Fruit fly (Drosophila melanogaster) whole organism: ENCODE results near the gene CG9471.

ENCODE experiments used
- CG8478 ChIP-seq: fragments of >200 bp; optimal IDR thresholded peaks from 2 replicates; lab custom pipeline; 2018; ENCODE audit warnings: inconsistent platforms
- Dll ChIP-seq: fragments of >200 bp; optimal IDR thresholded peaks from 2 replicates; lab custom pipeline; 2017
- EcR ChIP-seq, 2 experiments: fragments of >200 bp; optimal IDR thresholded peaks; 2 replicates each; lab custom pipeline; 2017; ENCODE audit warnings: missing biosample characterization in 2 of 2, missing genetic modification characterization in 2 of 2, missing genetic modification reagents in 2 of 2
- pan ChIP-seq: fragments of >200 bp; optimal IDR thresholded peaks from 2 replicates; lab custom pipeline; 2017
- psq ChIP-seq: fragments of >200 bp; optimal IDR thresholded peaks from 2 replicates; lab custom pipeline; 2017
- usp ChIP-seq: fragments of >200 bp; optimal IDR thresholded peaks from 2 replicates; lab custom pipeline; 2017; ENCODE audit warnings: missing biosample characterization, missing genetic modification characterization, mixed read lengths

The CG9471 gene

DNA sequence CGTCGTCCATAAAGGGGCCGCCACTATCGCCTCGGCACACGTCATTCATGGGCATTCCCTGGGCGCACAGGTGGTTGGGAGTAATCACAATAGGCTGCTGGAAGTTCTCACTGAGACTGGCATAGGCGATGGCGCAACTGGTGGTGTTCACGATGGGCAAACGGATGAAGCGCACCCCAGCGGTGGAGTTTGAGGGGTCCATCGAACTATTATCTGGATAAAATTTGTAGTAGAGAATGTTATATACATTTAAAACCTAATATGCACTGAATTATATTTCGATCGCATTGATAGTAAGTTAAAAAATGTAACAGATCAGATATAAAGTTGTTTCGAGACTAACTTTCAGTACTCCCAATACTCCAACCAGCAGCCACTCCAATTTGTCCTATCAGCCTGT, 28.1 kb downstream of the CG9471 start, which contains the start of gene CG31415:
CG31415 (plus strand) TSS at position 301 of the 400 bp plus-strand sequence.
- TF ChIP-seq EcR (GFP tag; optimal IDR thresholded peaks at IDR 0.05; lab: Kevin White, UChicago) (no peak), Dll (lab: Kevin White, UChicago) (no peak), CG8478 (lab: Kevin White, UChicago) (no peak), usp (no peak), psq (lab: Kevin White, UChicago) (no peak), pan (lab: Kevin White, UChicago) (no peak)

DNA sequence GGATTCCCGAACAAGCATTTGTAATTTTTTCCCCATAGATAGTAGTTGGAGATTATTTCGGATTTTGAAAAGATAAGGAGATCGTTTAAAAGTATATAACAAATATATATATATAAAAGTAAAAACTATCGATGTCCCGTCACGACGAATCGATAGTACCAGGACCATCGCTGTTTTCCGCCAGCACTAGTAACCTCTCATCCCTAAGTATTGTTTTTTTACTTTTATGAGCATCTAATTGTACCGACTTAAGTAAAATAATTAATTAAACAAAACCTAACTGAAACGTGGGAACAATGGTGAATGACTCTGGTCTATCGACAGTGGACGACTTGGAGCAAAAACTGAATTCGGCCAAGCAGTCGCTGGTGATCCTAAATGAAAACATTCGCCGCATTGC, 30.6 kb downstream of the CG9471 start, which contains the start of gene Pnn:
Pnn (plus strand) TSS at position 187 of the 400 bp plus-strand sequence.
- no peak for TF ChIP-seq psq (lab: Kevin White, UChicago)
- TF ChIP-seq EcR (GFP tag; optimal IDR thresholded peaks at IDR 0.05; lab: Kevin White, UChicago) = no peak
- TF ChIP-seq usp = no peak
- no peak for TF ChIP-seq CG8478 (lab: Kevin White, UChicago)
- TF ChIP-seq Dll (lab: Kevin White, UChicago) = no peak
- TF ChIP-seq pan (lab: Kevin White, UChicago) = no peak

- TF ChIP-seq psq (lab: Kevin White, UChicago) = no peak
- no peak for TF ChIP-seq pan (lab: Kevin White, UChicago)
- no peak for TF ChIP-seq usp
- TF ChIP-seq Dll (lab: Kevin White, UChicago) = no peak
- TF ChIP-seq EcR (GFP tag; optimal IDR thresholded peaks at IDR 0.05; lab: Kevin White, UChicago) = no peak
- TF ChIP-seq CG8478 (lab: Kevin White, UChicago) = no peak
Measured at dm6 chr3R:9739793-9740192, 31.5 kb downstream of the CG9471 start, which contains the start of gene side-VII. Gene side-VII, minus strand, starts transcription at chr3R:9739979.

DNA sequence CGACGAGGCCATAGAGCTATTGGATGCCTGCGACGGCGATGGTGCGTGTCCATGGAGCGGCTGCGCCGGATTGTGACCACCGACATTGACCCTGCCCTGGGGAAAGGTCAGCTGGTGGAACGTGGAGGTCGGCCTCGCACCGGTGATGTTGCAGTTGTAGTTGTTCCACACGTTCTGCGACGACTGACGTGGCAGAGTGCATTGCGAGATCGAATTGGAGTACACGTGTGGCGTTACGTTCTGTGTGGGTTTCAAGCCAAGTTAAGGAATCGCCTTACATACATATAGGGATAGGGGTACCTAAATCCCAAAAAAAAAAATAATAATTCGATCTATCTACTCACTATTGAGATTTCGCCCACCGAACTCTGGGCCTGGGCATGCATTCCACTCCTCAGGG, 36.2 kb downstream of the CG9471 start:
- TF ChIP-seq usp = no peak
- no peak for TF ChIP-seq CG8478 (lab: Kevin White, UChicago)
- no peak for TF ChIP-seq Dll (lab: Kevin White, UChicago)
- TF ChIP-seq pan (lab: Kevin White, UChicago) = no peak
- no peak for TF ChIP-seq psq (lab: Kevin White, UChicago)
- TF ChIP-seq EcR (GFP tag; optimal IDR thresholded peaks at IDR 0.05; lab: Kevin White, UChicago) = no peak

DNA sequence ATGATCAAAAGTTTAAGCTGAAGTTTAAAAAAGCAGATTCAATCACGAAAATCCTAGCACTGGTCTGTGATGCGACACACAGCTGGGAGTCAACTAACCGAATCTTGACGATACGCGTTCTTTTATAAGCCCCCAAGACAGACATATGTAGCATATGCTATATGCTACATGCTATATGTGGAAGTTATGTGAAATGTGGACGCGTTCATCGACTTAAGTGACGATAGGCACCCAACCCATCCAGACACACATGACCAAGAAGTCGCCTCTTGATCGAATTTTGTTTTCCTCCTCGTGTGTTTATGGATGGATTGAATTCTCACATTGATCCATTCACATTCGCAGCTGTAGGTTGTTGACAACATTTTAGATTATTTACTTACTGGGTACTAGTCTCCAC, 38.2 kb downstream of the CG9471 start, which contains the start of gene alphaTub85E:
alphaTub85E (minus strand) TSS at position 101 of the 400 bp plus-strand sequence.
- TF ChIP-seq Dll (lab: Kevin White, UChicago) (no peak), psq (lab: Kevin White, UChicago) (no peak), EcR (GFP tag; optimal IDR thresholded peaks at IDR 0.05; lab: Kevin White, UChicago) (no peak), pan (lab: Kevin White, UChicago) (no peak), CG8478 (lab: Kevin White, UChicago) (no peak), usp (no peak)

DNA sequence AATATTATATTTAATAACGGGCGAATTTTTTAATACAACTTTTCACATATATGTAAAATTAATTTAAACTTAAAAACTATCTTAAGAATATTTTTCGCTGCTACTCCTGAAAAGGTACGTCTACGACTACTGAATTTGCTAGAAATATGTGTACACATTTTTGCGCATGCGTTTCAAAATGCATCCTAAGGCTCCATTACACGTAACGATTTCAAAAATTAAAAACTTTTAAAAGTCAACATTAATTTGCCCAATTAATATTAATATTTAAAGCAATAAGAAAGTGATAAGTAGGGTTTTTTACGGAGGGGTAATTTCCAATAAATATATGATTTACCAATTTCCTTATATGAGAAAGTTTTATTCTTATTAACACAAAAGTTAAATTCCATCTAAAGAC, 40.6 kb downstream of the CG9471 start, which contains the start of gene FoxP:
FoxP (minus strand) TSS at position 89 of the 400 bp plus-strand sequence.
- no peak for TF ChIP-seq psq (lab: Kevin White, UChicago)
- TF ChIP-seq usp = no peak
- no peak for TF ChIP-seq CG8478 (lab: Kevin White, UChicago)
- no peak for TF ChIP-seq EcR (GFP tag; optimal IDR thresholded peaks at IDR 0.05; lab: Kevin White, UChicago)
- no peak for TF ChIP-seq pan (lab: Kevin White, UChicago)
- TF ChIP-seq Dll (lab: Kevin White, UChicago) = no peak

DNA sequence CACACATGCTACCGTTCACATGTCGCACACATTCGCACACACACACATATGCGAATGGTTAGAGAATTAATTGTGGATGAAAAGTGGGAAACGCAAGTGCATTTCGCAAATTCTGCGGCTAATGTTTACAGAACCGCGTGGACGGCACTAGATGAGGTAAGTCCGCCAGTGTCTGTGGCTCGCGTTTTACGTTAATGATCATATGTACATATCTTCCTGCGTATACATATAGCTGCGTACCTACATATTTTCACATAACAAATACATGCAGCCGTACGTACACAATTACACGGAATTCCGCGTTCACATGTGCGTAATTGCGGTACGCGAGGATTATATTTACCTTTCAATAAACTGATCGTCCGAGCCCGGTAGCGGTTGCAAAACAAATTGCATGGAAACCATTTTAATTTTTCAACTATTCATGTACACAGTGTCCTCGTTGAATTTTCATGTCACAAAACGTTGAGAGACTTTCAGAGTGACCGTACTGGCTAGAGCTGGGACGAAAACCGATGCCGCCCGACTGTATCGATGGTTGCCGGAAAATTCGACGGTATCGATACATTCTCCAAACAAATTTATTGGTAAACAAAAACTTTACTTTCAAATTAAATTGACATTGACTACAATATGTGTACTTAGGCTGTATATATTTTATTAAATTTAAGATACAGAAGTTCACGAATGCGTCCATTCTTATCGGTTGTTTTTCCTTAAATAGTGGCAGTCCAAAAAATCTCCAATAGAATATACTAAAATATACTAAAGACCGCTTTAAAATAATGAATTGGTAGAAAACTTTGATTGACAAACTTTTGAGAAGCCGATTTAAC, 46.0 kb downstream of the CG9471 start, which contains the start of gene hyd:
hyd (minus strand) TSS at position 495 of the 836 bp plus-strand sequence.
- no peak for TF ChIP-seq EcR (GFP tag; optimal IDR thresholded peaks at IDR 0.05; lab: Kevin White, UChicago)
- peak; percentile 21 for TF ChIP-seq CG8478 (lab: Kevin White, UChicago)
- TF ChIP-seq pan (lab: Kevin White, UChicago) = no peak
